Fruit fly (Drosophila melanogaster) whole organism, wandering third instar larva: ENCODE results near the gene Crg-1.

Source experiments
- Abd-B ChIP-seq: fragments of >200 bp; optimal IDR thresholded peaks from 2 replicates; lab custom pipeline; 2017; ENCODE audit warnings: missing biosample characterization, missing genetic modification characterization
- CG32264 ChIP-seq: fragments of 200-800 bp; sonication (Bioruptor generic); optimal IDR thresholded peaks from 2 replicates; lab custom pipeline; 2016; ENCODE audit warnings: missing biosample characterization, missing genetic modification characterization
- CG9705 ChIP-seq: fragments of 200-800 bp; sonication (Bioruptor generic); optimal IDR thresholded peaks from 2 replicates; lab custom pipeline; 2018; ENCODE audit warnings: missing biosample characterization, mild to moderate bottlenecking, missing genetic modification characterization
- CrebA ChIP-seq: fragments of 200-800 bp; sonication (Bioruptor generic); optimal IDR thresholded peaks from 2 replicates; lab custom pipeline; 2016; ENCODE audit warnings: missing biosample characterization, mild to moderate bottlenecking, missing genetic modification characterization, borderline replicate concordance
- Dfd ChIP-seq: fragments of >200 bp; optimal IDR thresholded peaks from 2 replicates; lab custom pipeline; 2017; ENCODE audit warnings: missing biosample characterization, missing genetic modification characterization
- Dif ChIP-seq: fragments of 200-275, 200-300 bp; sonication (Bioruptor generic); optimal IDR thresholded peaks from 2 replicates; lab custom pipeline; 2018; ENCODE audit warnings: missing biosample characterization, missing genetic modification characterization; ENCODE audit not compliant: partially characterized antibody
- GATAd ChIP-seq: sonication (Bioruptor generic); optimal IDR thresholded peaks from 2 replicates; lab custom pipeline; 2016; ENCODE audit warnings: missing biosample characterization, missing genetic modification characterization
- HLH106 ChIP-seq: fragments of 200-800 bp; optimal IDR thresholded peaks from 3 replicates; lab custom pipeline; 2019; ENCODE audit warnings: missing biosample characterization, mild to moderate bottlenecking, missing genetic modification characterization, moderate library complexity
- Hnf4 ChIP-seq: fragments of 200-800 bp; sonication (Bioruptor generic); optimal IDR thresholded peaks from 2 replicates; lab custom pipeline; 2016; ENCODE audit warnings: missing biosample characterization, mild to moderate bottlenecking, missing genetic modification characterization
- Hr78 ChIP-seq: fragments of >200 bp; optimal IDR thresholded peaks from 2 replicates; lab custom pipeline; 2017; ENCODE audit warnings: missing biosample characterization, missing genetic modification characterization
- Hr83 ChIP-seq: fragments of 200-300 bp; sonication (Bioruptor generic); optimal IDR thresholded peaks from 2 replicates; lab custom pipeline; 2016; ENCODE audit warnings: missing biosample characterization, mild to moderate bottlenecking, missing genetic modification characterization, moderate library complexity; ENCODE audit not compliant: poor library complexity, severe bottlenecking
- Jra ChIP-seq: sonication (Bioruptor generic); optimal IDR thresholded peaks from 2 replicates; lab custom pipeline; 2016; ENCODE audit warnings: missing biosample characterization, missing genetic modification characterization
- Mio ChIP-seq: sonication (Bioruptor generic); optimal IDR thresholded peaks from 2 replicates; lab custom pipeline; 2016; ENCODE audit warnings: missing biosample characterization, missing genetic modification characterization
- Myc ChIP-seq: fragments of >200 bp; optimal IDR thresholded peaks from 2 replicates; lab custom pipeline; 2017
- N ChIP-seq: fragments of >200 bp; optimal IDR thresholded peaks from 2 replicates; lab custom pipeline; 2018; ENCODE audit warnings: missing biosample characterization, missing external identifiers, missing genetic modification characterization
- OdsH ChIP-seq: fragments of 200-800 bp; sonication (Bioruptor generic); optimal IDR thresholded peaks from 2 replicates; lab custom pipeline; 2016; ENCODE audit warnings: missing biosample characterization, mild to moderate bottlenecking, missing genetic modification characterization
- Rel ChIP-seq, 2 experiments: fragments of 200-800 bp; sonication (Bioruptor generic) in 1 of 2; optimal IDR thresholded peaks; 2 replicates in 1 of 2; 3 replicates in 1 of 2; lab custom pipeline; 2016 to 2019; ENCODE audit warnings: mild to moderate bottlenecking in 2 of 2, missing biosample characterization in 2 of 2, missing genetic modification characterization in 2 of 2, moderate library complexity in 1 of 2
- Sp1 ChIP-seq: fragments of 200-800 bp; sonication (Bioruptor generic); optimal IDR thresholded peaks from 3 replicates; lab custom pipeline; 2019; ENCODE audit warnings: missing biosample characterization, mild to moderate bottlenecking, missing genetic modification characterization, moderate library complexity
- Vsx2 ChIP-seq: fragments of 200-300, 225-300 bp; sonication (Bioruptor generic); optimal IDR thresholded peaks from 2 replicates; lab custom pipeline; 2018; ENCODE audit warnings: missing biosample characterization, missing genetic modification characterization; ENCODE audit not compliant: partially characterized antibody
- br ChIP-seq: fragments of 200-800 bp; sonication (Bioruptor generic); optimal IDR thresholded peaks from 2 replicates; lab custom pipeline; 2016; ENCODE audit warnings: missing biosample characterization, missing genetic modification characterization
- brk ChIP-seq: fragments of 200-800 bp; sonication (Bioruptor generic); optimal IDR thresholded peaks from 2 replicates; lab custom pipeline; 2016; ENCODE audit warnings: missing biosample characterization, mild to moderate bottlenecking, missing genetic modification characterization
- dl ChIP-seq, 2 experiments: fragments of 175-275, 200-275 bp in 1 of 2; fragments of 200-275 bp in 1 of 2; sonication (Bioruptor generic); optimal IDR thresholded peaks; lab custom pipeline; 2018; ENCODE audit warnings: mild to moderate bottlenecking in 2 of 2, missing biosample characterization in 2 of 2, missing genetic modification characterization in 2 of 2, moderate library complexity in 2 of 2; ENCODE audit not compliant: partially characterized antibody in 2 of 2, insufficient read depth in 1 of 2
- dmrt93B ChIP-seq: fragments of 200-800 bp; sonication (Bioruptor generic); optimal IDR thresholded peaks from 2 replicates; lab custom pipeline; 2018; ENCODE audit warnings: missing biosample characterization, mild to moderate bottlenecking, missing genetic modification characterization
- dsf ChIP-seq: sonication (Bioruptor generic); optimal IDR thresholded peaks from 2 replicates; lab custom pipeline; 2016; ENCODE audit warnings: missing biosample characterization, missing genetic modification characterization, borderline replicate concordance
- ey ChIP-seq: fragments of 200-800 bp; sonication (Bioruptor generic); optimal IDR thresholded peaks from 2 replicates; lab custom pipeline; 2016; ENCODE audit warnings: missing biosample characterization, missing genetic modification characterization
- foxo ChIP-seq, 2 experiments: fragments of 200-800 bp; sonication (Bioruptor generic); optimal IDR thresholded peaks; 2 replicates in 1 of 2; 3 replicates in 1 of 2; lab custom pipeline; 2016 to 2017; ENCODE audit warnings: missing biosample characterization in 2 of 2, missing genetic modification characterization in 2 of 2
- fru ChIP-seq: fragments of 200-800 bp; sonication (Bioruptor generic); optimal IDR thresholded peaks from 3 replicates; lab custom pipeline; 2016; ENCODE audit warnings: missing biosample characterization, mild to moderate bottlenecking, missing genetic modification characterization
- h ChIP-seq: fragments of 200-800 bp; sonication (Bioruptor generic); optimal IDR thresholded peaks from 3 replicates; lab custom pipeline; 2016; ENCODE audit warnings: missing biosample characterization, mild to moderate bottlenecking, missing genetic modification characterization
- jim ChIP-seq: fragments of 175-275, 200-325 bp; sonication (Bioruptor generic); optimal IDR thresholded peaks from 2 replicates; lab custom pipeline; 2016; ENCODE audit warnings: missing biosample characterization, mild to moderate bottlenecking, missing genetic modification characterization
- lola ChIP-seq: fragments of >200 bp; optimal IDR thresholded peaks from 2 replicates; lab custom pipeline; 2017; ENCODE audit warnings: missing biosample characterization, missing genetic modification characterization
- pan ChIP-seq: fragments of >200 bp; optimal IDR thresholded peaks from 2 replicates; lab custom pipeline; 2017
- psq ChIP-seq: fragments of 200-800 bp; sonication (Bioruptor generic); optimal IDR thresholded peaks from 3 replicates; lab custom pipeline; 2017; ENCODE audit warnings: missing biosample characterization, mild to moderate bottlenecking, missing genetic modification characterization, moderate library complexity
- rgr ChIP-seq: fragments of 200-800 bp; sonication (Bioruptor generic); optimal IDR thresholded peaks from 3 replicates; lab custom pipeline; 2016; ENCODE audit warnings: missing biosample characterization, mild to moderate bottlenecking, missing genetic modification characterization
- sage ChIP-seq: fragments of 200-800 bp; sonication (Bioruptor generic); optimal IDR thresholded peaks from 2 replicates; lab custom pipeline; 2016; ENCODE audit warnings: missing biosample characterization, mild to moderate bottlenecking, missing genetic modification characterization
- sv ChIP-seq: fragments of 200-800 bp; sonication (Bioruptor generic); optimal IDR thresholded peaks from 3 replicates; lab custom pipeline; 2016; ENCODE audit warnings: missing biosample characterization, missing genetic modification characterization
- tai ChIP-seq: sonication (Bioruptor generic); optimal IDR thresholded peaks from 2 replicates; lab custom pipeline; 2016; ENCODE audit warnings: missing biosample characterization, missing genetic modification characterization
- usp ChIP-seq: fragments of >200 bp; optimal IDR thresholded peaks from 2 replicates; lab custom pipeline; 2017; ENCODE audit warnings: missing biosample characterization, missing genetic modification characterization
- woc ChIP-seq: sonication (Bioruptor generic); optimal IDR thresholded peaks from 2 replicates; lab custom pipeline; 2016; ENCODE audit warnings: missing biosample characterization, mild to moderate bottlenecking, missing genetic modification characterization

Gene Crg-1

DNA sequence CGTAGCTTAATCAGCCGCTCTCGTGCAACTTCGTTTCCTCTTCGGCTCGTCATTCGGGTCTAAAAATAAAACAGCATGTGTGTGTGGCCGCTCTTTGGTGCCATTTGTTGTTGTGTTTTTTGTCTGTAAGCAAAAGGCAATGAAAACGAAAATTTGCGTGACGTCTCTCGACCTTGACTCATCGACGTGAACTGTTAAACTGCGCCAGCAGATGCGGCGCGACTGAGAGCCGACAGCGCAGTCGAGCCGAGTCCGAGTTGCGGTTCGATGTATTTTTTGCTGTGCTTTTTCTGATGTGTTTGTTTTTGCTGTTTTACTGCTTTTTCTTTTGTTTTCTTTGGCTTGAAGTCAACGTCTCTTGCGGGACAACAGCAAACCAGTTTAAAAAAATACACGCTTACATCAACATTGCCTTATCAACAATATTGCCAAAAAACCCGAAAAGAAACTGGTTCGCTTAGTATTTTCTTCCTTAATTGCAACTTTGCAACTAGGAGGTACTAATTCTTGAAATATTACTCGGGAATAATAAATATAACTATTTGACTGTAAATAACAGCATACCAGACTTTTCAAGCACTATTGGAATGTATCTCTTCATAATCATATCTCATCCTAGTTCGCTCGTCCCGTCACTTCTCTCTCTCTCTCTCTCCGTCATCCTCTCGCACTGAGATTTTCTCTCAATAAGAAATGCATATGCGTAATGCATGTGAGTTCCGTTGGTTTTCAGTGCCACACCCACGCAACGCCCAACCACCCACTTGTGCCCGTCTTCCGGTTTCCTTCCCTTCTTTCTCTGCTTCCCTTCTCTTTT is 14.7 kb upstream of the Crg-1 start:
- TF ChIP-seq HLH106 (tag; lab: Kevin White, UChicago): no peak
- TF ChIP-seq psq (GFP tag; lab: Kevin White, UChicago): peak; percentile 55
- no peak for TF ChIP-seq br
- no peak for TF ChIP-seq Vsx2 (GFP tag; lab: Kevin White, UChicago)
- peak in 1 of 2 experiments; percentile 29 for TF ChIP-seq dl (GFP tag; optimal IDR thresholded peaks at IDR 0.05; lab: Kevin White, UChicago; ENCODE audit: insufficient read depth in 1 of 2, partially characterized antibody in 2 of 2)
- no peak for TF ChIP-seq Myc (lab: Kevin White, UChicago)
- no peak for TF ChIP-seq Hr78 (GFP tag; lab: Kevin White, UChicago)
- no peak for TF ChIP-seq Dfd (GFP tag; lab: Kevin White, UChicago)
- TF ChIP-seq pan: no peak
- no peak for TF ChIP-seq rgr
- TF ChIP-seq CrebA (GFP tag; lab: Kevin White, UChicago): peak; percentile 65
- no peak for TF ChIP-seq Mio
- TF ChIP-seq dsf (GFP tag; lab: Kevin White, UChicago): no peak
- peak; percentile 37 for TF ChIP-seq Hnf4 (GFP tag; lab: Kevin White, UChicago)
- peak; percentile 1 for TF ChIP-seq jim (GFP tag; lab: Kevin White, UChicago)
- TF ChIP-seq N (GFP tag; lab: Kevin White, UChicago): no peak
- TF ChIP-seq Hr83 (GFP tag; lab: Kevin White, UChicago): peak; percentile 42
- peak; percentile 10 for TF ChIP-seq OdsH
- TF ChIP-seq foxo (GFP tag; optimal IDR thresholded peaks at IDR 0.05; lab: Kevin White, UChicago): peak in 1 of 2 experiments; percentile 48
- no peak for TF ChIP-seq usp (GFP tag; lab: Kevin White, UChicago)
- peak; percentile 76 for TF ChIP-seq Sp1 (GFP tag; lab: Kevin White, UChicago)
- TF ChIP-seq Abd-B (GFP tag; lab: Kevin White, UChicago): no peak
- TF ChIP-seq dmrt93B (GFP tag; lab: Kevin White, UChicago): no peak
- TF ChIP-seq CG32264 (GFP tag; lab: Kevin White, UChicago): no peak
- peak; percentile 36 for TF ChIP-seq brk (GFP tag; lab: Kevin White, UChicago)
- TF ChIP-seq CG9705 (GFP tag; lab: Kevin White, UChicago): no peak
- peak; percentile 37 for TF ChIP-seq Dif (GFP tag; lab: Kevin White, UChicago)
- TF ChIP-seq GATAd (GFP tag; lab: Kevin White, UChicago): no peak
- peak; percentile 12 for TF ChIP-seq woc (GFP tag; lab: Kevin White, UChicago)
- TF ChIP-seq Jra (GFP tag; lab: Kevin White, UChicago): peak; percentile 7
- no peak for TF ChIP-seq sv (GFP tag; lab: Kevin White, UChicago)
- peak; percentile 28 for TF ChIP-seq h (GFP tag; lab: Kevin White, UChicago)
- peak; percentile 79 for TF ChIP-seq Rel (GFP tag; optimal IDR thresholded peaks at IDR 0.05; lab: Kevin White, UChicago)
- peak; percentile 76 for TF ChIP-seq Rel (tag; optimal IDR thresholded peaks at IDR 0.05; lab: Kevin White, UChicago)
- TF ChIP-seq tai: no peak
- TF ChIP-seq fru (GFP tag; lab: Kevin White, UChicago): no peak
- peak; percentile 52 for TF ChIP-seq sage (GFP tag; lab: Kevin White, UChicago)
- TF ChIP-seq ey: no peak
- no peak for TF ChIP-seq lola (GFP tag; lab: Kevin White, UChicago)

DNA sequence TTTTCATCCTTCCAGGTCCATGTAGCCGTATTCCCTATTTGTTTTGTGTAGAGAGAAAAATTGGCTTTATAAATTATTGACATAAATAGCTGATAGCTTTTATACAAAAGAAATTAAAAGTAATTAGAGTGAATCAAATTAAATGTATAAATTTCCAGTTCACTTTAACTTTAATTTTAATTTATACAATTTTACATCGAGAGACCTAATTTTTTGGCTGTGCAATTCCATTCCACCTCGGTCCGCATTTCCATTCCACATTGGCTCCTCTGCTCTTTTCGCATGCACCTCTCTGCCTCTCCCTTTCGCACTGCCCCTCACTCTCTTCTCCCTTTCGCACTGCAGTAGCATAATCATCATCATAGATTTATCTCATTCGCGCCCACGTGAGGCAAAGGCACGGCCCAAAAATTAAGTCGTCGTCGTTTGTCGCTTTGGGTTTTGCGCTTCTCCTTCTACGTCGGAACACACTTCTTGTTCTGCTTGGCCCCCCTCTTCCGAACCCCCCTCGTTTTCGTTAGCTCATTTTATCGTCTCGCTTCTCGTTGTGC is 14.0 kb upstream of the Crg-1 start:
- TF ChIP-seq CG32264 (GFP tag; lab: Kevin White, UChicago) (no peak), HLH106 (tag; lab: Kevin White, UChicago) (no peak), rgr (peak; percentile 41), psq (GFP tag; lab: Kevin White, UChicago) (peak; percentile 61), foxo (GFP tag; optimal IDR thresholded peaks at IDR 0.05; lab: Kevin White, UChicago) (peak in 1 of 2 experiments; percentile 43), Rel (GFP tag; optimal IDR thresholded peaks at IDR 0.05; lab: Kevin White, UChicago) (no peak), Rel (tag; optimal IDR thresholded peaks at IDR 0.05; lab: Kevin White, UChicago) (peak; percentile 3), Dfd (GFP tag; lab: Kevin White, UChicago) (no peak), sage (GFP tag; lab: Kevin White, UChicago) (peak; percentile 9), ey (peak; percentile 36), dl (GFP tag; optimal IDR thresholded peaks at IDR 0.05; lab: Kevin White, UChicago; ENCODE audit: insufficient read depth in 1 of 2, partially characterized antibody in 2 of 2) (peak in 1 of 2 experiments; percentile 9), fru (GFP tag; lab: Kevin White, UChicago) (peak; percentile 44), h (GFP tag; lab: Kevin White, UChicago) (peak; percentile 32)
